Worm (Caenorhabditis elegans) whole organism, L3 larva: Measurements from ENCODE around the gene klp-3.

Experiments
- ceh-82 ChIP-seq: fragments of 150-350 bp; optimal IDR thresholded peaks from 2 replicates; lab custom pipeline; 2014; ENCODE audit warnings: missing biosample characterization, missing genetic modification characterization
- egl-27 ChIP-seq: sonication (generic microtip); optimal IDR thresholded peaks from 4 replicates; lab custom pipeline; 2017; ENCODE audit warnings: missing biosample characterization, missing genetic modification reagents, missing genetic modification characterization
- nhr-11 ChIP-seq: fragments of 150-350 bp; optimal IDR thresholded peaks from 2 replicates; lab custom pipeline; 2014; ENCODE audit warnings: missing biosample characterization, missing genetic modification characterization
- nhr-25 ChIP-seq: sonication (generic microtip); optimal IDR thresholded peaks from 2 replicates; lab custom pipeline; 2017; ENCODE audit warnings: missing biosample characterization, missing genetic modification characterization
- pha-4 ChIP-seq: fragments of 150-350 bp; optimal IDR thresholded peaks from 2 replicates; lab custom pipeline; 2014; ENCODE audit warnings: missing biosample characterization, missing genetic modification reagents, missing genetic modification characterization
- ztf-11 ChIP-seq: fragments of 150-350 bp; optimal IDR thresholded peaks from 2 replicates; lab custom pipeline; 2014; ENCODE audit warnings: missing biosample characterization, missing genetic modification characterization

DNA sequence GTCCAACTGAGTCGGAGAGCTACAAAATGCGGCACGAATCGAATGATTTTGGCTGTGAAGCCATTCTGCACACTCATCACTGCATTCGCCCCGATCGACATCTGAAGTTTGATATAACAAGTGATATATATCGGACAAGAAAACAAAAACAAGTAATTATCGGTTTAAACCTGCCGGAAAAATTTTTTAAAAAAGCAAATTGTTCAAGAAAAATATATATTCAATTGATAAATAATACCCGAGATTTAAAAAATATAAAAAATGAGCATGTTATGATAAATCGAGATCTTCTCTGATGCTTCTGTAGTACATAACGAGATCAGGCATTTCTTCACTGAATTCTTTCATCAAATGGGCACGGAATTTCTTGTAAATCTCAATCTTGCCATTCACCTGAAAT lies 11.5 kb downstream of the klp-3 start, which contains the start of gene T09A5.5:
- TF ChIP-seq nhr-11 (tag; lab: Kevin White, UChicago), result no peak
- no peak for TF ChIP-seq nhr-25 (tag; lab: Kevin White, UChicago)
- TF ChIP-seq egl-27 (tag; lab: Kevin White, UChicago), result no peak
- no peak for TF ChIP-seq ztf-11
- no peak for TF ChIP-seq ceh-82 (tag; lab: Kevin White, UChicago)
- TF ChIP-seq pha-4 (tag; lab: Kevin White, UChicago), result no peak
